Fruit fly (Drosophila melanogaster) whole organism, embryonic: ENCODE results near the gene CG10343.

Experiments used
- Abd-B ChIP-seq: fragments of 200-800 bp; sonication (Bioruptor generic); optimal IDR thresholded peaks from 2 replicates; lab custom pipeline; 2018; ENCODE audit warnings: missing biosample characterization, mild to moderate bottlenecking, missing genetic modification characterization, moderate library complexity
- BtbVII ChIP-seq: fragments of 200-800 bp; sonication (Bioruptor generic); optimal IDR thresholded peaks from 3 replicates; lab custom pipeline; 2017; ENCODE audit warnings: missing biosample characterization, mild to moderate bottlenecking, missing genetic modification characterization
- CG1024 ChIP-seq: fragments of 200-800 bp; sonication (Bioruptor generic); IDR thresholded peaks from 2 replicates; pipeline ENCODE4 v1.3.6; 2022; ENCODE audit warnings: missing biosample characterization, missing genetic modification characterization
- CG10431 ChIP-seq: fragments of 200-800 bp; sonication (Bioruptor generic); optimal IDR thresholded peaks from 3 replicates; lab custom pipeline; 2018; ENCODE audit warnings: missing biosample characterization, mild to moderate bottlenecking, missing genetic modification characterization
- CG11085 ChIP-seq: fragments of 200-800 bp; sonication (Bioruptor generic); IDR thresholded peaks from 2 replicates; pipeline ENCODE4 v1.3.6; 2022; ENCODE audit warnings: missing biosample characterization, missing genetic modification characterization
- CG11456 ChIP-seq: fragments of 200-800 bp; sonication (Bioruptor generic); IDR thresholded peaks from 3 replicates; pipeline ENCODE4 v1.3.6; 2022; ENCODE audit warnings: missing biosample characterization, missing genetic modification characterization
- CG11723 ChIP-seq: fragments of 200-800 bp; sonication (Bioruptor generic); optimal IDR thresholded peaks from 2 replicates; lab custom pipeline; 2017; ENCODE audit warnings: missing biosample characterization, mild to moderate bottlenecking, missing genetic modification characterization
- CG12299 ChIP-seq: fragments of 200-800 bp; sonication (Bioruptor generic); optimal IDR thresholded peaks from 2 replicates; lab custom pipeline; 2018; ENCODE audit warnings: missing biosample characterization, mild to moderate bottlenecking, missing genetic modification characterization
- CG14014 ChIP-seq: fragments of 200-800 bp; sonication (Bioruptor generic); IDR thresholded peaks from 2 replicates; pipeline ENCODE4 v1.3.6; 2022; ENCODE audit warnings: missing biosample characterization, missing genetic modification characterization
- CG1602 ChIP-seq: fragments of 200-800 bp; sonication (Bioruptor generic); optimal IDR thresholded peaks from 3 replicates; lab custom pipeline; 2016; ENCODE audit warnings: missing biosample characterization, missing genetic modification characterization
- CG2116 ChIP-seq: fragments of 200-800 bp; sonication (Bioruptor generic); optimal IDR thresholded peaks from 3 replicates; lab custom pipeline; 2018; ENCODE audit warnings: missing biosample characterization, mild to moderate bottlenecking, missing genetic modification characterization
- CG3065 ChIP-seq: fragments of 200-800 bp; sonication (Bioruptor generic); optimal IDR thresholded peaks from 2 replicates; lab custom pipeline; 2016; ENCODE audit warnings: missing biosample characterization, missing genetic modification characterization
- CG31441 ChIP-seq: fragments of 200-800 bp; sonication (Bioruptor generic); IDR thresholded peaks from 2 replicates; pipeline ENCODE4 v1.3.6; 2022; ENCODE audit warnings: missing biosample characterization, missing genetic modification characterization
- CG4328 ChIP-seq: fragments of 200-800 bp; sonication (Bioruptor generic); optimal IDR thresholded peaks from 3 replicates; lab custom pipeline; 2017; ENCODE audit warnings: missing biosample characterization, missing genetic modification reagents, missing genetic modification characterization
- CG6272 ChIP-seq: fragments of 200-800 bp; sonication (Bioruptor generic); IDR thresholded peaks from 2 replicates; pipeline ENCODE4 v1.3.6; 2022; ENCODE audit warnings: missing biosample characterization, missing genetic modification characterization
- CG9437 ChIP-seq: fragments of 200-800 bp; sonication (Bioruptor generic); optimal IDR thresholded peaks from 2 replicates; lab custom pipeline; 2018; ENCODE audit warnings: missing biosample characterization, mild to moderate bottlenecking, missing genetic modification characterization
- CG9817 ChIP-seq: fragments of 200-800 bp; sonication (Bioruptor generic); optimal IDR thresholded peaks from 2 replicates; lab custom pipeline; 2018; ENCODE audit warnings: missing biosample characterization, mild to moderate bottlenecking, missing genetic modification characterization, moderate library complexity
- Chrac-16 ChIP-seq: fragments of 200-800 bp; sonication (Bioruptor generic); optimal IDR thresholded peaks from 3 replicates; lab custom pipeline; 2016; ENCODE audit warnings: missing biosample characterization, missing genetic modification characterization
- CoRest ChIP-seq: fragments of 200-800 bp; sonication (Bioruptor generic); optimal IDR thresholded peaks from 3 replicates; lab custom pipeline; 2018; ENCODE audit warnings: missing biosample characterization, mild to moderate bottlenecking, missing genetic modification characterization, moderate library complexity
- Dref ChIP-seq: fragments of 200-800 bp; sonication (Bioruptor generic); IDR thresholded peaks from 2 replicates; pipeline ENCODE4 v1.3.6; 2022; ENCODE audit warnings: missing biosample characterization, missing genetic modification characterization
- Eip74EF ChIP-seq, 2 experiments: fragments of 200-800 bp in 1 of 2; fragments of >200 bp in 1 of 2; sonication (Bioruptor generic) in 1 of 2; optimal IDR thresholded peaks; 2 replicates each; lab custom pipeline; 2017 to 2019; ENCODE audit warnings: missing biosample characterization in 2 of 2, missing genetic modification characterization in 2 of 2, mild to moderate bottlenecking in 1 of 2, moderate library complexity in 1 of 2
- Fer2 ChIP-seq: fragments of 200-800 bp; sonication (Bioruptor generic); optimal IDR thresholded peaks from 2 replicates; lab custom pipeline; 2018; ENCODE audit warnings: missing biosample characterization, mild to moderate bottlenecking, missing genetic modification characterization, moderate library complexity
- HLH3B ChIP-seq: fragments of 200-800 bp; sonication (Bioruptor generic); IDR thresholded peaks from 2 replicates; pipeline ENCODE4 v1.3.6; 2022; ENCODE audit warnings: missing biosample characterization, missing genetic modification characterization
- HmgD ChIP-seq: fragments of 200-800 bp; sonication (Bioruptor generic); optimal IDR thresholded peaks from 3 replicates; lab custom pipeline; 2016; ENCODE audit warnings: missing biosample characterization, missing genetic modification characterization
- Mrtf ChIP-seq: fragments of 200-800 bp; sonication (Bioruptor generic); IDR thresholded peaks from 3 replicates; pipeline ENCODE4 v1.3.6; 2022; ENCODE audit warnings: missing biosample characterization, missing genetic modification characterization
- Neu2 ChIP-seq: fragments of 200-800 bp; sonication (Bioruptor generic); optimal IDR thresholded peaks from 3 replicates; lab custom pipeline; 2016; ENCODE audit warnings: missing biosample characterization, missing genetic modification characterization, borderline replicate concordance
- Sox100B ChIP-seq: fragments of 200-800 bp; sonication (Bioruptor generic); optimal IDR thresholded peaks from 3 replicates; lab custom pipeline; 2018; ENCODE audit warnings: missing biosample characterization, mild to moderate bottlenecking, missing genetic modification characterization
- Tbp ChIP-seq: fragments of >200 bp; optimal IDR thresholded peaks from 2 replicates; lab custom pipeline; 2018; ENCODE audit warnings: missing biosample characterization, missing genetic modification characterization
- aop ChIP-seq: fragments of 200-800 bp; sonication (Bioruptor generic); IDR thresholded peaks from 2 replicates; pipeline ENCODE4 v1.3.6; 2022; ENCODE audit warnings: missing biosample characterization, missing genetic modification characterization
- br ChIP-seq: fragments of >200 bp; optimal IDR thresholded peaks from 2 replicates; lab custom pipeline; 2017
- caup ChIP-seq: fragments of 200-800 bp; sonication (Bioruptor generic); optimal IDR thresholded peaks from 3 replicates; lab custom pipeline; 2017; ENCODE audit warnings: missing biosample characterization, mild to moderate bottlenecking, missing genetic modification characterization, moderate library complexity; ENCODE audit not compliant: severe bottlenecking
- chif ChIP-seq, 2 experiments: fragments of 200-800 bp; sonication (Bioruptor generic); optimal IDR thresholded peaks; 3 replicates each; lab custom pipeline; 2016; ENCODE audit warnings: missing biosample characterization in 2 of 2, missing genetic modification characterization in 2 of 2
- crc ChIP-seq: fragments of 200-800 bp; sonication (Bioruptor generic); optimal IDR thresholded peaks from 2 replicates; lab custom pipeline; 2016; ENCODE audit warnings: missing biosample characterization, missing genetic modification characterization
- gem ChIP-seq: fragments of 200-800 bp; sonication (Bioruptor generic); optimal IDR thresholded peaks from 2 replicates; lab custom pipeline; 2019; ENCODE audit warnings: missing biosample characterization, mild to moderate bottlenecking, missing genetic modification characterization, moderate library complexity
- hbn ChIP-seq: fragments of 200-800 bp; sonication (Bioruptor generic); IDR thresholded peaks from 2 replicates; pipeline ENCODE4 v1.3.6; 2022; ENCODE audit warnings: missing biosample characterization, missing genetic modification characterization; ENCODE audit not compliant: partially characterized antibody
- ind ChIP-seq: fragments of 200-800 bp; sonication (Bioruptor generic); optimal IDR thresholded peaks from 3 replicates; lab custom pipeline; 2016; ENCODE audit warnings: missing biosample characterization, missing genetic modification characterization
- kah ChIP-seq: fragments of 200-800 bp; sonication (Bioruptor generic); optimal IDR thresholded peaks from 2 replicates; lab custom pipeline; 2018; ENCODE audit warnings: missing biosample characterization, mild to moderate bottlenecking, missing genetic modification characterization
- lab ChIP-seq: fragments of 200-800 bp; sonication (Bioruptor generic); optimal IDR thresholded peaks from 3 replicates; lab custom pipeline; 2017; ENCODE audit warnings: missing biosample characterization, missing genetic modification characterization, mild to moderate bottlenecking, moderate library complexity, missing genetic modification reagents
- lola ChIP-seq, 3 experiments: fragments of >200 bp in 2 of 3; fragments of 200-800 bp in 1 of 3; sonication (Bioruptor generic) in 1 of 3; optimal IDR thresholded peaks; 2 replicates each; lab custom pipeline; 2017 to 2019; ENCODE audit warnings: missing biosample characterization in 3 of 3, missing genetic modification characterization in 3 of 3, mild to moderate bottlenecking in 1 of 3, moderate library complexity in 1 of 3
- oc ChIP-seq: fragments of 200-800 bp; sonication (Bioruptor generic); optimal IDR thresholded peaks from 2 replicates; lab custom pipeline; 2018; ENCODE audit warnings: missing biosample characterization, mild to moderate bottlenecking, missing genetic modification characterization, moderate library complexity
- onecut ChIP-seq: fragments of 200-800 bp; sonication (Bioruptor generic); IDR thresholded peaks from 2 replicates; pipeline ENCODE4 v1.3.6; 2022; ENCODE audit warnings: missing biosample characterization, missing genetic modification characterization
- schlank ChIP-seq: fragments of 200-800 bp; sonication (Bioruptor generic); optimal IDR thresholded peaks from 2 replicates; lab custom pipeline; 2018; ENCODE audit warnings: missing biosample characterization, mild to moderate bottlenecking, missing genetic modification characterization
- sim ChIP-seq: fragments of 200-800 bp; sonication (Bioruptor generic); IDR thresholded peaks from 2 replicates; pipeline ENCODE4 v1.3.6; 2022; ENCODE audit warnings: missing biosample characterization, missing genetic modification characterization
- so ChIP-seq: fragments of 200-800 bp; sonication (Bioruptor generic); IDR thresholded peaks from 3 replicates; pipeline ENCODE4 v1.3.6; 2022; ENCODE audit warnings: missing biosample characterization, missing genetic modification characterization
- stc ChIP-seq: fragments of 200-800 bp; sonication (Bioruptor generic); IDR thresholded peaks from 2 replicates; pipeline ENCODE4 v1.3.6; 2022; ENCODE audit warnings: missing biosample characterization, missing genetic modification characterization
- stwl ChIP-seq: fragments of 200-800 bp; sonication (Bioruptor generic); optimal IDR thresholded peaks from 3 replicates; lab custom pipeline; 2018; ENCODE audit warnings: missing biosample characterization, mild to moderate bottlenecking, missing genetic modification characterization, moderate library complexity
- tll ChIP-seq, 2 experiments: fragments of 200-800 bp in 1 of 2; fragments of >200 bp in 1 of 2; sonication (Bioruptor generic) in 1 of 2; optimal IDR thresholded peaks; 2 replicates each; lab custom pipeline; 2017 to 2019; ENCODE audit warnings: missing biosample characterization in 2 of 2, missing genetic modification characterization in 2 of 2, mild to moderate bottlenecking in 1 of 2, moderate library complexity in 1 of 2
- twi ChIP-seq: fragments of 200-800 bp; optimal IDR thresholded peaks from 2 replicates; lab custom pipeline; 2019; ENCODE audit warnings: missing biosample characterization, mild to moderate bottlenecking, missing genetic modification characterization, moderate library complexity
- wdn ChIP-seq: fragments of 200-800 bp; sonication (Bioruptor generic); IDR thresholded peaks from 2 replicates; pipeline ENCODE4 v1.3.6; 2022; ENCODE audit warnings: missing biosample characterization, missing genetic modification characterization
- zen ChIP-seq: fragments of 200-800 bp; sonication (Bioruptor generic); optimal IDR thresholded peaks from 3 replicates; lab custom pipeline; 2018; ENCODE audit warnings: missing biosample characterization, mild to moderate bottlenecking, missing genetic modification characterization, moderate library complexity

The CG10343 gene

DNA sequence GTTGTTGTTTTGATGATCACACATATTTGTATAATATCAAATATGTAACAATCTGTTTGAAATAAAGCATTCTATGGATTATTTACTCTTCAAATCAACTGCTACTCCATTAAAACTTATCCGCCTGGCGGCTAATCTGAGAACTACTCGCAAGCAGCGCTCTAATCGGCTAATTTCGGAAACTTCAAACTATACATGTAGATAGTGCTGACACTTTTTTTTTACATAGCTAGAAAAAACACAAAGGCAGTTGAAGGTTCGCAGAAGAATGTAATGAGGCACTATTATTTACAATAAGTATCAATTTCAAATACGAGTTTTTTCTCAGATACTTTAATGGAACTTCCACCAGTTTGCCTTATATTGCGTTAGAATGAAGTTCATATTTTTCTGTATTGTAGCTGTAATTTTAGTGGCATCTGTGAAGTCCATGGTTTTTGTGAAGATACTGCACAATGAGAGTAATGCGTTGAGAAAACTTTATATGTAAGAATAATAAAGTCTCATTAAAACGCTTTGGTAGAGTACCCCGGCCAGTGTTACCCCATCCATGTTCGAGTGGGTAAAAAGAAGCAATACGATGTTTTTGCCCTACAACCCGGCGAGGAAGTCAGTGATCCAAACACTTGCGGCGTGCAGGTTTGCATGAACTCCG lies 37.2 kb upstream of the CG10343 start (continued):
- TF ChIP-seq Fer2 (tag; lab: Kevin White, UChicago) (no peak), caup (GFP tag; lab: Kevin White, UChicago) (no peak), CG6272 (GFP tag; lab: Robert Waterston, UW) (peak; percentile 58; the same call in 1 of the 2 replicates), CG31441 (GFP tag; lab: Robert Waterston, UW) (no peak), CG10431 (no peak), kah (GFP tag; lab: Kevin White, UChicago) (no peak), zen (peak; percentile 71), HmgD (GFP tag; lab: Kevin White, UChicago) (peak; percentile 80), Chrac-16 (GFP tag; lab: Kevin White, UChicago) (peak; percentile 43), tll (GFP tag; optimal IDR thresholded peaks at IDR 0.05; lab: Kevin White, UChicago) (no peak), chif (GFP tag; optimal IDR thresholded peaks at IDR 0.05; lab: Kevin White, UChicago) (peak in 1 of 2 experiments; percentile 73), CoRest (tag; lab: Kevin White, UChicago) (peak; percentile 63), br (no peak), CG3065 (GFP tag; lab: Kevin White, UChicago) (no peak), CG9817 (peak; percentile 60), CG4328 (GFP tag; lab: Kevin White, UChicago) (no peak), aop (GFP tag; lab: Robert Waterston, UW) (no peak), Sox100B (no peak), oc (tag; lab: Kevin White, UChicago) (no peak), Tbp (GFP tag; lab: Kevin White, UChicago) (no peak), hbn (GFP tag; lab: Robert Waterston, UW) (no peak), CG11085 (GFP tag; lab: Robert Waterston, UW) (peak; percentile 40; the same call in 1 of the 2 replicates), CG2116 (peak; percentile 10), CG11723 (no peak), onecut (no peak), lab (GFP tag; lab: Kevin White, UChicago) (peak; percentile 9), CG14014 (GFP tag; lab: Robert Waterston, UW) (0 out of 2 replicates have a peak, but pooled peaks have one; percentile 31), stc (GFP tag; lab: Robert Waterston, UW) (no peak), HLH3B (GFP tag; lab: Robert Waterston, UW) (peak; percentile 28; the same call in 1 of the 2 replicates), CG9437 (GFP tag; lab: Kevin White, UChicago) (no peak), CG11456 (GFP tag; lab: Robert Waterston, UW) (peak; percentile 90), sim (GFP tag; lab: Robert Waterston, UW) (no peak), BtbVII (GFP tag; lab: Kevin White, UChicago) (no peak), wdn (GFP tag; lab: Robert Waterston, UW) (no peak), Dref (GFP tag; lab: Robert Waterston, UW) (no peak), stwl (tag; lab: Kevin White, UChicago) (peak; percentile 96), twi (tag; lab: Kevin White, UChicago) (no peak), Abd-B (GFP tag; lab: Kevin White, UChicago) (peak; percentile 19), CG1024 (GFP tag; lab: Robert Waterston, UW) (no peak), CG12299 (tag; lab: Kevin White, UChicago) (no peak), ind (GFP tag; lab: Kevin White, UChicago) (peak; percentile 42), so (GFP tag; lab: Robert Waterston, UW) (no peak), schlank (tag; lab: Kevin White, UChicago) (no peak), CG1602 (GFP tag; lab: Kevin White, UChicago) (peak; percentile 61), Eip74EF (GFP tag; optimal IDR thresholded peaks at IDR 0.05; lab: Kevin White, UChicago) (no peak), gem (tag; lab: Kevin White, UChicago) (no peak), Neu2 (GFP tag; lab: Kevin White, UChicago) (no peak), lola (GFP tag; optimal IDR thresholded peaks at IDR 0.05; lab: Kevin White, UChicago) (no peak), crc (GFP tag; lab: Kevin White, UChicago) (no peak), Mrtf (GFP tag; lab: Robert Waterston, UW) (peak; percentile 71; the same call in 2 of the 3 replicates)
